Worm (Caenorhabditis elegans) whole organism, L2 larva: ENCODE data around the gene ZK795.3.
A peak's percentile ranks its signal among the peaks of the same experiment; 100 is the strongest.

Source experiments
- C34F6.9 ChIP-seq: fragments of 150-350 bp; optimal IDR thresholded peaks from 2 replicates; lab custom pipeline; 2014; ENCODE audit warnings: missing biosample characterization, missing genetic modification characterization
- F13H6.1 ChIP-seq: sonication (generic microtip); optimal IDR thresholded peaks from 2 replicates; lab custom pipeline; 2016; ENCODE audit warnings: missing genetic modification characterization, missing compliant biosample characterization
- ZK546.5 ChIP-seq: sonication (generic microtip); optimal IDR thresholded peaks from 2 replicates; lab custom pipeline; 2017; ENCODE audit warnings: missing biosample characterization, missing genetic modification characterization
- aly-2 ChIP-seq: fragments of 150-350 bp; optimal IDR thresholded peaks from 2 replicates; lab custom pipeline; 2014; ENCODE audit warnings: missing biosample characterization, missing genetic modification characterization
- ama-1 ChIP-seq: fragments of 150-350 bp; optimal IDR thresholded peaks from 2 replicates; lab custom pipeline; 2018; ENCODE audit warnings: inconsistent platforms
- blmp-1 ChIP-seq: sonication (generic microtip); optimal IDR thresholded peaks from 2 replicates; lab custom pipeline; 2017; ENCODE audit warnings: missing genetic modification characterization, mild to moderate bottlenecking, missing compliant biosample characterization, antibody characterized with exemption, moderate library complexity; ENCODE audit not compliant: insufficient read depth
- ceh-16 ChIP-seq: fragments of 150-350 bp; optimal IDR thresholded peaks from 2 replicates; lab custom pipeline; 2014; ENCODE audit warnings: missing biosample characterization, missing genetic modification characterization
- ceh-82 ChIP-seq: fragments of 150-350 bp; optimal IDR thresholded peaks from 2 replicates; lab custom pipeline; 2014; ENCODE audit warnings: missing biosample characterization, missing genetic modification characterization
- crh-2 ChIP-seq: sonication (generic microtip); optimal IDR thresholded peaks from 2 replicates; lab custom pipeline; 2017; ENCODE audit warnings: missing biosample characterization, missing genetic modification characterization
- dmd-4 ChIP-seq: sonication (generic microtip); optimal IDR thresholded peaks from 2 replicates; lab custom pipeline; 2017; ENCODE audit warnings: missing biosample characterization, missing genetic modification characterization
- egl-27 ChIP-seq: sonication (generic microtip); optimal IDR thresholded peaks from 3 replicates; lab custom pipeline; 2017; ENCODE audit warnings: missing biosample characterization, missing genetic modification reagents, missing genetic modification characterization
- elt-1 ChIP-seq: fragments of 150-350 bp; optimal IDR thresholded peaks from 2 replicates; lab custom pipeline; 2014; ENCODE audit warnings: missing biosample characterization, missing genetic modification characterization
- elt-3 ChIP-seq: sonication (generic microtip); optimal IDR thresholded peaks from 2 replicates; lab custom pipeline; 2017; ENCODE audit warnings: missing biosample characterization, missing genetic modification characterization
- fos-1 ChIP-seq: fragments of 150-350 bp; optimal IDR thresholded peaks from 2 replicates; lab custom pipeline; 2014; ENCODE audit warnings: missing biosample characterization, missing genetic modification characterization
- gmeb-1 ChIP-seq: fragments of 150-350 bp; optimal IDR thresholded peaks from 2 replicates; lab custom pipeline; 2014; ENCODE audit warnings: missing biosample characterization, missing genetic modification characterization
- lin-11 ChIP-seq: fragments of 150-350 bp; sonication (generic microtip); optimal IDR thresholded peaks from 2 replicates; lab custom pipeline; 2014; ENCODE audit warnings: missing biosample characterization, missing genetic modification characterization, inconsistent platforms, mixed read lengths
- mab-5 ChIP-seq: fragments of 150-350 bp; optimal IDR thresholded peaks from 2 replicates; lab custom pipeline; 2014; ENCODE audit warnings: missing biosample characterization, missing genetic modification characterization
- mbf-1 ChIP-seq: sonication (generic microtip); optimal IDR thresholded peaks from 2 replicates; lab custom pipeline; 2017; ENCODE audit warnings: missing biosample characterization, missing genetic modification characterization
- mdl-1 ChIP-seq, 2 experiments: fragments of 150-350 bp in 1 of 2; sonication (generic microtip) in 1 of 2; optimal IDR thresholded peaks; 2 replicates each; lab custom pipeline; 2017; ENCODE audit warnings: missing biosample characterization in 2 of 2, missing genetic modification characterization in 2 of 2
- nhr-10 ChIP-seq: sonication (generic microtip); optimal IDR thresholded peaks from 2 replicates; lab custom pipeline; 2017; ENCODE audit warnings: missing biosample characterization, missing genetic modification characterization
- nhr-11 ChIP-seq: fragments of 150-350 bp; optimal IDR thresholded peaks from 2 replicates; lab custom pipeline; 2014; ENCODE audit warnings: missing biosample characterization, missing genetic modification characterization
- nhr-12 ChIP-seq: fragments of 150-350 bp; optimal IDR thresholded peaks from 2 replicates; lab custom pipeline; 2014; ENCODE audit warnings: missing biosample characterization, missing genetic modification characterization
- nhr-129 ChIP-seq: fragments of 150-350 bp; optimal IDR thresholded peaks from 2 replicates; lab custom pipeline; 2014; ENCODE audit warnings: missing biosample characterization, missing genetic modification characterization
- nhr-21 ChIP-seq: fragments of 150-350 bp; optimal IDR thresholded peaks from 2 replicates; lab custom pipeline; 2014; ENCODE audit warnings: missing biosample characterization, missing genetic modification characterization
- nhr-23 ChIP-seq: fragments of 150-350 bp; optimal IDR thresholded peaks from 2 replicates; lab custom pipeline; 2014; ENCODE audit warnings: missing biosample characterization, missing genetic modification reagents, missing genetic modification characterization
- nhr-237 ChIP-seq: fragments of 150-350 bp; optimal IDR thresholded peaks from 2 replicates; lab custom pipeline; 2014; ENCODE audit warnings: missing biosample characterization, missing genetic modification characterization
- nhr-25 ChIP-seq: fragments of 150-350 bp; sonication (generic microtip); optimal IDR thresholded peaks from 3 replicates; lab custom pipeline; 2014; ENCODE audit warnings: missing biosample characterization, missing genetic modification characterization
- nhr-77 ChIP-seq: fragments of 150-350 bp; optimal IDR thresholded peaks from 2 replicates; lab custom pipeline; 2014; ENCODE audit warnings: missing biosample characterization, missing genetic modification characterization
- peb-1 ChIP-seq: fragments of 150-350 bp; optimal IDR thresholded peaks from 2 replicates; lab custom pipeline; 2014; ENCODE audit warnings: missing biosample characterization, missing genetic modification characterization
- sem-4 ChIP-seq: fragments of 150-350 bp; optimal IDR thresholded peaks from 2 replicates; lab custom pipeline; 2014; ENCODE audit warnings: missing biosample characterization, missing genetic modification reagents, missing genetic modification characterization
- sma-3 ChIP-seq: sonication (generic microtip); optimal IDR thresholded peaks from 2 replicates; lab custom pipeline; 2016; ENCODE audit warnings: missing genetic modification reagents, missing genetic modification characterization, missing compliant biosample characterization
- sma-9 ChIP-seq, 2 experiments: fragments of 150-350 bp in 1 of 2; sonication (generic microtip) in 1 of 2; optimal IDR thresholded peaks; 2 replicates each; lab custom pipeline; 2014 to 2016; ENCODE audit warnings: missing genetic modification characterization in 2 of 2, mild to moderate bottlenecking in 1 of 2, missing biosample characterization in 1 of 2, missing compliant biosample characterization in 1 of 2, missing genetic modification reagents in 1 of 2, moderate library complexity in 1 of 2
- snpc-4 ChIP-seq: fragments of 150-350 bp; optimal IDR thresholded peaks from 2 replicates; lab custom pipeline; 2014; ENCODE audit warnings: missing biosample characterization, missing genetic modification characterization
- unc-39 ChIP-seq: fragments of 150-350 bp; optimal IDR thresholded peaks from 2 replicates; lab custom pipeline; 2014; ENCODE audit warnings: missing biosample characterization, missing genetic modification characterization
- unc-55 ChIP-seq: fragments of 150-350 bp; sonication (generic microtip); optimal IDR thresholded peaks from 3 replicates; lab custom pipeline; 2014; ENCODE audit warnings: missing biosample characterization, missing genetic modification reagents, missing genetic modification characterization
- zag-1 ChIP-seq: fragments of 150-350 bp; optimal IDR thresholded peaks from 2 replicates; lab custom pipeline; 2014; ENCODE audit warnings: missing biosample characterization, missing genetic modification characterization
- ztf-1 ChIP-seq: fragments of 200-800 bp; sonication (Bioruptor generic); conservative IDR thresholded peaks from 2 replicates; pipeline ENCODE4 v1.3.6; 2022; ENCODE audit warnings: missing genetic modification characterization, missing compliant biosample characterization

Gene ZK795.3

ce11 chrIV:12531047-12531446 is 28.1 kb upstream of the ZK795.3 start, which contains the start of gene F53B2.5:
Gene F53B2.5 (minus strand): TSS chrIV:12531147.
- TF ChIP-seq lin-11 (tag; lab: Kevin White, UChicago) (no peak), mab-5 (tag; lab: Kevin White, UChicago) (no peak), sma-9 (GFP tag; optimal IDR thresholded peaks at IDR 0.05; lab: Kevin White, UChicago) (no peak), sma-9 (tag; optimal IDR thresholded peaks at IDR 0.05; lab: Kevin White, UChicago) (no peak), peb-1 (tag; lab: Kevin White, UChicago) (no peak), sem-4 (tag; lab: Kevin White, UChicago) (no peak), nhr-10 (tag; lab: Kevin White, UChicago) (no peak), gmeb-1 (tag; lab: Kevin White, UChicago) (no peak), snpc-4 (tag; lab: Kevin White, UChicago) (no peak), nhr-12 (tag; lab: Kevin White, UChicago) (no peak), ZK546.5 (tag; lab: Kevin White, UChicago) (no peak), unc-39 (tag; lab: Kevin White, UChicago) (no peak), nhr-21 (tag; lab: Kevin White, UChicago) (no peak), nhr-237 (tag; lab: Kevin White, UChicago) (no peak)
- TF ChIP-seq, all 48 proteins: peak for 0

- TF ChIP-seq elt-1 (tag; lab: Kevin White, UChicago), result peak; percentile 71
- TF ChIP-seq ceh-16, result peak; percentile 89
- TF ChIP-seq nhr-25 (tag; lab: Kevin White, UChicago), result peak; percentile 3
- no peak for TF ChIP-seq snpc-4 (tag; lab: Kevin White, UChicago)
- no peak for TF ChIP-seq zag-1
- TF ChIP-seq ceh-82 (tag; lab: Kevin White, UChicago), result no peak
Measured at ce11 chrIV:12531464-12531863, 27.7 kb upstream of the ZK795.3 start.

- TF ChIP-seq F13H6.1 (no peak), ama-1 (lab: Kevin White, UChicago) (no peak), sma-3 (GFP tag; lab: Kevin White, UChicago) (no peak), dmd-4 (no peak), mbf-1 (tag; lab: Kevin White, UChicago) (no peak), snpc-4 (tag; lab: Kevin White, UChicago) (no peak), crh-2 (no peak), aly-2 (tag; lab: Kevin White, UChicago) (no peak), elt-3 (no peak), fos-1 (tag; lab: Kevin White, UChicago) (no peak), nhr-21 (tag; lab: Kevin White, UChicago) (no peak), zag-1 (no peak), nhr-77 (no peak), ztf-1 (no peak)
Measured at ce11 chrIV:12536358-12536757, 22.8 kb upstream of the ZK795.3 start.

ce11 chrIV:12537694-12538093 is 21.5 kb upstream of the ZK795.3 start:
- TF ChIP-seq snpc-4 (tag; lab: Kevin White, UChicago), result no peak

ce11 chrIV:12540242-12540641 is 18.9 kb upstream of the ZK795.3 start:
- no peak for TF ChIP-seq nhr-12 (tag; lab: Kevin White, UChicago)
- peak; percentile 73 for TF ChIP-seq ceh-16
- TF ChIP-seq nhr-25 (tag; lab: Kevin White, UChicago), result peak; percentile 16
- no peak for TF ChIP-seq lin-11 (tag; lab: Kevin White, UChicago)

- TF ChIP-seq unc-55 (GFP tag; lab: Kevin White, UChicago) (no peak), ztf-1 (no peak), elt-1 (tag; lab: Kevin White, UChicago) (no peak), nhr-23 (no peak), sem-4 (tag; lab: Kevin White, UChicago) (no peak), lin-11 (tag; lab: Kevin White, UChicago) (no peak), C34F6.9 (no peak), nhr-11 (no peak), nhr-129 (tag; lab: Kevin White, UChicago) (no peak), F13H6.1 (no peak), blmp-1 (no peak), mdl-1 (tag; optimal IDR thresholded peaks at IDR 0.05; lab: Kevin White, UChicago) (no peak), mbf-1 (tag; lab: Kevin White, UChicago) (no peak), nhr-25 (tag; lab: Kevin White, UChicago) (no peak), nhr-237 (tag; lab: Kevin White, UChicago) (no peak), egl-27 (tag; lab: Kevin White, UChicago) (no peak)
Measured at ce11 chrIV:12542011-12542410, 17.2 kb upstream of the ZK795.3 start, which contains the start of gene ham-1. Gene ham-1 (plus strand): TSS chrIV:12542183.
